Fruit fly (Drosophila melanogaster): ENCODE measurements around the gene Invadolysin.
A peak's percentile ranks its signal among the peaks of the same experiment; 100 is the strongest.

DNA sequence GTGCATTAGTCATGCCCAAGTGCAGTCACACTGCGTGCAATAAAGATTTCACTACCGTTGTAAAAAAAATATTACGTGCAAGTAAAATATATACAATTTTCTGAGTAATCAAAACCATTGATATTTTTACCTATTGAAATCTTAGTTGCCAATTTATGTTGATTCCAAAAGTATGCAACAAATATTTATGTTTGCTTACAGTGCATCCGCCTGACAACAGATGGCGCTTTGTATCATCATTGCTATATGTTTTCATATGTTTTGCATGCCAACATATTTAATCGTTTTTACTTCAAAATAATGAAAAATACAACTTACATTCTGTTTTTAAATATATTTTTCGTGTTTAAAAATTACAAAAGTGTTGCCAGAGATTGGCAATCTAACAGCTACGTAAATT, 59.1 kb downstream of the Invadolysin start:
- TF ChIP-seq CG8119 (GFP tag; IDR thresholded peaks at IDR 0.05) (no peak), net (GFP tag; optimal IDR thresholded peaks at IDR 0.05) (no peak), Hr39 (GFP tag; optimal IDR thresholded peaks at IDR 0.05) (peak; percentile 2), Lpt (GFP tag; optimal IDR thresholded peaks at IDR 0.05) (no peak), vri (GFP tag; optimal IDR thresholded peaks at IDR 0.05) (no peak), CG6792 (GFP tag; optimal IDR thresholded peaks at IDR 0.05) (no peak), CG3919 (GFP tag; optimal IDR thresholded peaks at IDR 0.05) (peak; percentile 24), CG6854 (GFP tag; optimal IDR thresholded peaks at IDR 0.05) (no peak), pdm3 (GFP tag; optimal IDR thresholded peaks at IDR 0.05) (no peak), Met (GFP tag; optimal IDR thresholded peaks at IDR 0.05) (peak; percentile 30), CG6808 (GFP tag; optimal IDR thresholded peaks at IDR 0.05) (no peak), Ets96B (tag; optimal IDR thresholded peaks at IDR 0.05) (no peak), salr (GFP tag; optimal IDR thresholded peaks at IDR 0.05) (no peak)
